Fruit fly (Drosophila melanogaster) whole organism, adult: Measurements from ENCODE around the gene SclB.

ENCODE experiments used
- CG12768 ChIP-seq: fragments of 200-800 bp; sonication (Bioruptor generic); optimal IDR thresholded peaks from 2 replicates; lab custom pipeline; 2017; ENCODE audit warnings: missing biosample characterization, missing genetic modification characterization, mild to moderate bottlenecking, moderate library complexity, missing genetic modification reagents
- Hr96 ChIP-seq: fragments of 200-800 bp; sonication (Bioruptor generic); optimal IDR thresholded peaks from 2 replicates; lab custom pipeline; 2016; ENCODE audit warnings: missing biosample characterization, missing genetic modification characterization

dm6 chr2L:16837158-16837557 is 614 bp upstream of the SclB start, which contains the start of gene Nepl9:
- TF ChIP-seq CG12768 (GFP tag; lab: Kevin White, UChicago) (no peak), Hr96 (GFP tag; lab: Kevin White, UChicago) (no peak)
